Fruit fly (Drosophila melanogaster) S2 (cell line): ENCODE results near the gene CG15035.

ENCODE experiments used
- CG8478 ChIP-seq: fragments of >200 bp; optimal IDR thresholded peaks from 2 replicates; lab custom pipeline; 2018
- CTCF ChIP-seq, 2 experiments: fragments of >200 bp; optimal IDR thresholded peaks; 2 replicates each; lab custom pipeline; 2018

dm6 chrX:7406908-7407307 lies 3.9 kb upstream of the CG15035 start, which contains the start of gene CG32727:
- TF ChIP-seq CTCF (optimal IDR thresholded peaks at IDR 0.05; lab: Kevin White, UChicago) (no peak), CG8478 (lab: Kevin White, UChicago) (no peak)
